Fruit fly (Drosophila melanogaster) whole organism, embryonic: Measurements from ENCODE around the gene Pex7.
A peak's percentile ranks its signal among the peaks of the same experiment; 100 is the strongest.

Source experiments
- Asciz ChIP-seq: fragments of 200-800 bp; sonication (Bioruptor generic); optimal IDR thresholded peaks from 2 replicates; lab custom pipeline; 2017; ENCODE audit warnings: missing biosample characterization, mild to moderate bottlenecking, missing genetic modification characterization, missing genetic modification reagents
- Awh ChIP-seq: fragments of 200-800 bp; sonication (Bioruptor generic); IDR thresholded peaks from 2 replicates; pipeline ENCODE4, ENCODE4 v1.3.6; 2022; ENCODE audit warnings: missing biosample characterization, missing genetic modification characterization
- Bdp1 ChIP-seq: fragments of 200-800 bp; sonication (Bioruptor generic); optimal IDR thresholded peaks from 3 replicates; lab custom pipeline; 2016; ENCODE audit warnings: missing biosample characterization, missing genetic modification characterization
- Bgb ChIP-seq: fragments of 200-800 bp; sonication (Bioruptor generic); IDR thresholded peaks from 2 replicates; pipeline ENCODE4 v1.3.6; 2022; ENCODE audit warnings: missing biosample characterization, missing genetic modification characterization; ENCODE audit not compliant: partially characterized antibody
- CG12104 ChIP-seq: fragments of 200-800 bp; sonication (Bioruptor generic); optimal IDR thresholded peaks from 3 replicates; lab custom pipeline; 2016; ENCODE audit warnings: missing biosample characterization, missing genetic modification characterization
- CG12219 ChIP-seq: fragments of 200-800 bp; sonication (Bioruptor generic); optimal IDR thresholded peaks from 3 replicates; lab custom pipeline; 2018; ENCODE audit warnings: missing biosample characterization, mild to moderate bottlenecking, missing genetic modification characterization
- CG12942 ChIP-seq: fragments of 200-800 bp; sonication (Bioruptor generic); optimal IDR thresholded peaks from 3 replicates; lab custom pipeline; 2016; ENCODE audit warnings: missing biosample characterization, missing genetic modification characterization
- CG13424 ChIP-seq: fragments of 200-800 bp; sonication (Bioruptor generic); optimal IDR thresholded peaks from 2 replicates; lab custom pipeline; 2019; ENCODE audit warnings: missing biosample characterization, mild to moderate bottlenecking, missing genetic modification characterization, moderate library complexity
- CG14860 ChIP-seq: fragments of 200-800 bp; sonication (Bioruptor generic); IDR thresholded peaks from 3 replicates; pipeline ENCODE4 v1.3.6; 2022; ENCODE audit warnings: missing biosample characterization, missing genetic modification characterization; ENCODE audit not compliant: partially characterized antibody
- CG14965 ChIP-seq: fragments of 200-800 bp; sonication (Bioruptor generic); optimal IDR thresholded peaks from 2 replicates; lab custom pipeline; 2016; ENCODE audit warnings: missing biosample characterization, missing genetic modification characterization, borderline replicate concordance
- CG15073 ChIP-seq: fragments of 200-800 bp; sonication (Bioruptor generic); optimal IDR thresholded peaks from 2 replicates; lab custom pipeline; 2016; ENCODE audit warnings: missing biosample characterization, missing genetic modification characterization
- CG1647 ChIP-seq: fragments of 200-800 bp; sonication (Bioruptor generic); optimal IDR thresholded peaks from 3 replicates; lab custom pipeline; 2016; ENCODE audit warnings: missing biosample characterization, missing genetic modification characterization
- CG17328 ChIP-seq: fragments of 200-800 bp; sonication (Bioruptor generic); IDR thresholded peaks from 2 replicates; pipeline ENCODE4 v1.3.6; 2022; ENCODE audit warnings: missing biosample characterization, missing genetic modification characterization
- CG17385 ChIP-seq: fragments of 200-800 bp; sonication (Bioruptor generic); optimal IDR thresholded peaks from 3 replicates; lab custom pipeline; 2018; ENCODE audit warnings: missing biosample characterization, mild to moderate bottlenecking, missing genetic modification characterization
- CG17568 ChIP-seq: fragments of 200-800 bp; sonication (Bioruptor generic); optimal IDR thresholded peaks from 2 replicates; lab custom pipeline; 2018; ENCODE audit warnings: missing biosample characterization, mild to moderate bottlenecking, missing genetic modification characterization, moderate library complexity
- CG32532 ChIP-seq: fragments of 200-800 bp; sonication (Bioruptor generic); IDR thresholded peaks from 2 replicates; pipeline ENCODE4 v1.3.6; 2022; ENCODE audit warnings: missing biosample characterization, missing genetic modification characterization
- CG3838 ChIP-seq: fragments of 200-800 bp; sonication (Bioruptor generic); optimal IDR thresholded peaks from 3 replicates; lab custom pipeline; 2016; ENCODE audit warnings: missing biosample characterization, missing genetic modification characterization
- CG4617 ChIP-seq: fragments of 200-800 bp; sonication (Bioruptor generic); optimal IDR thresholded peaks from 3 replicates; lab custom pipeline; 2016; ENCODE audit warnings: missing biosample characterization, missing genetic modification characterization, borderline replicate concordance
- CG7357 ChIP-seq: fragments of 200-800 bp; sonication (Bioruptor generic); IDR thresholded peaks from 3 replicates; pipeline ENCODE4 v1.3.6; 2022; ENCODE audit warnings: missing biosample characterization, missing genetic modification characterization
- CG7839 ChIP-seq: fragments of 200-800 bp; sonication (Bioruptor generic); optimal IDR thresholded peaks from 3 replicates; lab custom pipeline; 2018; ENCODE audit warnings: missing biosample characterization, mild to moderate bottlenecking, missing genetic modification characterization, moderate library complexity
- CG7928 ChIP-seq: fragments of 200-800 bp; sonication (Bioruptor generic); optimal IDR thresholded peaks from 2 replicates; lab custom pipeline; 2017; ENCODE audit warnings: missing biosample characterization, mild to moderate bottlenecking, missing genetic modification characterization
- Dbx ChIP-seq: fragments of 200-800 bp; sonication (Bioruptor generic); IDR thresholded peaks from 3 replicates; pipeline ENCODE4 v1.3.6; 2022; ENCODE audit warnings: missing biosample characterization, missing genetic modification characterization
- Dll ChIP-seq: fragments of 200-800 bp; sonication (Bioruptor generic); IDR thresholded peaks from 4 replicates; pipeline ENCODE4 v1.3.6; 2022; ENCODE audit warnings: missing biosample characterization, missing genetic modification characterization; ENCODE audit not compliant: partially characterized antibody
- Doc3 ChIP-seq: fragments of 200-800 bp; sonication (Bioruptor generic); IDR thresholded peaks from 3 replicates; pipeline ENCODE4 v1.3.6; 2022; ENCODE audit warnings: missing biosample characterization, missing genetic modification characterization; ENCODE audit not compliant: partially characterized antibody
- ERR ChIP-seq: fragments of 200-800 bp; sonication (Bioruptor generic); optimal IDR thresholded peaks from 2 replicates; lab custom pipeline; 2016; ENCODE audit warnings: missing biosample characterization, missing genetic modification characterization
- Eip74EF ChIP-seq, 2 experiments: fragments of 200-800 bp in 1 of 2; fragments of >200 bp in 1 of 2; sonication (Bioruptor generic) in 1 of 2; optimal IDR thresholded peaks; 2 replicates each; lab custom pipeline; 2017 to 2019; ENCODE audit warnings: missing biosample characterization in 2 of 2, missing genetic modification characterization in 2 of 2, mild to moderate bottlenecking in 1 of 2, moderate library complexity in 1 of 2
- Hand ChIP-seq: fragments of 200-800 bp; sonication (Bioruptor generic); optimal IDR thresholded peaks from 2 replicates; lab custom pipeline; 2017; ENCODE audit warnings: mild to moderate bottlenecking, missing biosample characterization, missing genetic modification reagents, missing genetic modification characterization
- Lim3 ChIP-seq: fragments of 200-800 bp; sonication (Bioruptor generic); IDR thresholded peaks from 2 replicates; pipeline ENCODE4 v1.3.6; 2022; ENCODE audit warnings: missing biosample characterization, missing genetic modification characterization
- Mrtf ChIP-seq: fragments of 200-800 bp; sonication (Bioruptor generic); IDR thresholded peaks from 3 replicates; pipeline ENCODE4 v1.3.6; 2022; ENCODE audit warnings: missing biosample characterization, missing genetic modification characterization
- Neu2 ChIP-seq: fragments of 200-800 bp; sonication (Bioruptor generic); optimal IDR thresholded peaks from 3 replicates; lab custom pipeline; 2016; ENCODE audit warnings: missing biosample characterization, missing genetic modification characterization, borderline replicate concordance
- Opbp ChIP-seq: fragments of 200-800 bp; sonication (Bioruptor generic); IDR thresholded peaks from 3 replicates; pipeline ENCODE4 v1.3.6; 2022; ENCODE audit warnings: missing biosample characterization, missing genetic modification characterization; ENCODE audit not compliant: partially characterized antibody
- Ravus ChIP-seq: fragments of 200-800 bp; sonication (Bioruptor generic); IDR thresholded peaks from 2 replicates; pipeline ENCODE4 v1.3.6; 2022; ENCODE audit warnings: missing biosample characterization, missing genetic modification characterization
- Spps ChIP-seq: fragments of 200-800 bp; sonication (Bioruptor generic); optimal IDR thresholded peaks from 2 replicates; lab custom pipeline; 2018; ENCODE audit warnings: missing biosample characterization, mild to moderate bottlenecking, missing genetic modification characterization
- abd-A ChIP-seq: fragments of 200-800 bp; sonication (Bioruptor generic); optimal IDR thresholded peaks from 3 replicates; lab custom pipeline; 2019; ENCODE audit warnings: missing biosample characterization, mild to moderate bottlenecking, missing genetic modification characterization, moderate library complexity
- caup ChIP-seq: fragments of 200-800 bp; sonication (Bioruptor generic); optimal IDR thresholded peaks from 3 replicates; lab custom pipeline; 2017; ENCODE audit warnings: missing biosample characterization, mild to moderate bottlenecking, missing genetic modification characterization, moderate library complexity; ENCODE audit not compliant: severe bottlenecking
- chinmo ChIP-seq: fragments of 200-800 bp; sonication (Bioruptor generic); IDR thresholded peaks from 4 replicates; pipeline ENCODE4 v1.3.6; 2022; ENCODE audit warnings: missing biosample characterization, missing genetic modification characterization; ENCODE audit not compliant: partially characterized antibody
- dpn ChIP-seq, 2 experiments: fragments of 200-800 bp; sonication (Bioruptor generic); optimal IDR thresholded peaks; 3 replicates each; lab custom pipeline; 2016; ENCODE audit warnings: missing biosample characterization in 2 of 2, missing genetic modification characterization in 2 of 2
- fd96Cb ChIP-seq: fragments of 200-800 bp; sonication (Bioruptor generic); optimal IDR thresholded peaks from 2 replicates; lab custom pipeline; 2018; ENCODE audit warnings: missing biosample characterization, mild to moderate bottlenecking, missing genetic modification characterization, moderate library complexity
- gsb ChIP-seq: fragments of 200-800 bp; sonication (Bioruptor generic); IDR thresholded peaks from 2 replicates; pipeline ENCODE4 v1.3.6; 2022; ENCODE audit warnings: missing biosample characterization, missing genetic modification characterization
- kah ChIP-seq: fragments of 200-800 bp; sonication (Bioruptor generic); optimal IDR thresholded peaks from 2 replicates; lab custom pipeline; 2018; ENCODE audit warnings: missing biosample characterization, mild to moderate bottlenecking, missing genetic modification characterization
- lab ChIP-seq: fragments of 200-800 bp; sonication (Bioruptor generic); optimal IDR thresholded peaks from 3 replicates; lab custom pipeline; 2017; ENCODE audit warnings: missing biosample characterization, missing genetic modification characterization, mild to moderate bottlenecking, moderate library complexity, missing genetic modification reagents
- lilli ChIP-seq: fragments of 200-800 bp; sonication (Bioruptor generic); optimal IDR thresholded peaks from 3 replicates; lab custom pipeline; 2016; ENCODE audit warnings: missing biosample characterization, missing genetic modification characterization
- nau ChIP-seq: fragments of 200-800 bp; sonication (Bioruptor generic); optimal IDR thresholded peaks from 3 replicates; lab custom pipeline; 2017; ENCODE audit warnings: missing biosample characterization, mild to moderate bottlenecking, missing genetic modification characterization, missing genetic modification reagents
- nerfin-1 ChIP-seq: fragments of 200-800 bp; sonication (Bioruptor generic); optimal IDR thresholded peaks from 3 replicates; lab custom pipeline; 2019; ENCODE audit warnings: missing biosample characterization, mild to moderate bottlenecking, missing genetic modification characterization, moderate library complexity
- pfk ChIP-seq: fragments of 200-800 bp; sonication (Bioruptor generic); optimal IDR thresholded peaks from 2 replicates; lab custom pipeline; 2018; ENCODE audit warnings: missing biosample characterization, mild to moderate bottlenecking, missing genetic modification characterization, moderate library complexity
- phol ChIP-seq: fragments of 200-800 bp; sonication (Bioruptor generic); optimal IDR thresholded peaks from 3 replicates; lab custom pipeline; 2018; ENCODE audit warnings: missing biosample characterization, mild to moderate bottlenecking, missing genetic modification characterization, moderate library complexity
- run ChIP-seq: fragments of 200-800 bp; sonication (Bioruptor generic); optimal IDR thresholded peaks from 3 replicates; lab custom pipeline; 2018; ENCODE audit warnings: missing biosample characterization, mild to moderate bottlenecking, missing genetic modification characterization
- slp2 ChIP-seq: fragments of 200-800 bp; sonication (Bioruptor generic); optimal IDR thresholded peaks from 2 replicates; lab custom pipeline; 2016; ENCODE audit warnings: missing biosample characterization, missing genetic modification characterization
- tgo ChIP-seq: fragments of 200-800 bp; sonication (Bioruptor generic); IDR thresholded peaks from 3 replicates; pipeline ENCODE4 v1.3.6; 2022; ENCODE audit warnings: missing biosample characterization, missing genetic modification characterization

Gene Pex7

DNA sequence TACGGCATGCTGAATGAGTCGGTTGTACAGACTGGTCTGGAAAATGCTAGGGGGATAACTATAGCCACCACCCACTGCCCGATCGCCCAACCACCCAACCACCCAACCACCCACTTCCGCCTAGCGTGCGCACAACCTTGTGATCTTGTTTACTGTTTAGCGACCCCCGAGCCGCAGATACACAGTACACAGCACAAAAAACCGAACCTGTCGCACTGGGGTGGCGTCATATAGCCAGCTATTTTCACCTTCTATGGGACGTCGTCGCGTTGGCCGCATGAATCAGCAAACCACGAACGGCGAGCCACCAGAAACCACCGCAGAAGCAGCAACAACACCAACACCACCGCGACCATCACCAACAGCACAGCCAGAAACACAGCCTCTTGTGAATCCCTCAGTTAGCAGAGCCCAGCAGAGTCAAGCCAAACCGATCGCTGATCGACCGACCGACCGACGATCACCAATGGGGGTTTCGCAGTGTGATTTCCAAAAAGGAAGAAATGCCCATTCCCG, 28.1 kb downstream of the Pex7 start (continued):
- no peak for TF ChIP-seq caup (GFP tag; lab: Kevin White, UChicago)
- TF ChIP-seq gsb (GFP tag; lab: Robert Waterston, UW), result no peak
- TF ChIP-seq Spps (tag; lab: Kevin White, UChicago), result no peak
- no peak for TF ChIP-seq kah (GFP tag; lab: Kevin White, UChicago)
- no peak for TF ChIP-seq Ravus
- no peak for TF ChIP-seq CG13424 (tag; lab: Kevin White, UChicago)
- TF ChIP-seq lab (GFP tag; lab: Kevin White, UChicago), result no peak
- TF ChIP-seq CG4617, result no peak
- TF ChIP-seq run, result no peak
- TF ChIP-seq Bdp1, result no peak
- no peak for TF ChIP-seq CG1647
- TF ChIP-seq nerfin-1 (tag; lab: Kevin White, UChicago), result no peak
- TF ChIP-seq dpn (GFP tag; optimal IDR thresholded peaks at IDR 0.05; lab: Kevin White, UChicago), result no peak
- TF ChIP-seq CG7928, result no peak
- no peak for TF ChIP-seq abd-A
- TF ChIP-seq CG17568 (GFP tag; lab: Kevin White, UChicago), result no peak
- TF ChIP-seq Dll (GFP tag; lab: Robert Waterston, UW), result no peak
- TF ChIP-seq Opbp (GFP tag; lab: Robert Waterston, UW), result 0 out of 3 replicates have a peak, but pooled peaks have one; percentile 7
- no peak for TF ChIP-seq phol (tag; lab: Kevin White, UChicago)
- TF ChIP-seq Doc3 (GFP tag; lab: Robert Waterston, UW), result no peak
- TF ChIP-seq CG32532 (GFP tag; lab: Robert Waterston, UW), result 0 out of 2 replicates have a peak, but pooled peaks have one; percentile 7
- no peak for TF ChIP-seq CG14965 (GFP tag; lab: Kevin White, UChicago)
- no peak for TF ChIP-seq Neu2 (GFP tag; lab: Kevin White, UChicago)
- TF ChIP-seq slp2 (GFP tag; lab: Kevin White, UChicago), result no peak
- no peak for TF ChIP-seq CG17385 (GFP tag; lab: Kevin White, UChicago)
- TF ChIP-seq CG12104, result no peak
- no peak for TF ChIP-seq CG7357 (GFP tag; lab: Robert Waterston, UW)
- no peak for TF ChIP-seq CG12219 (GFP tag; lab: Kevin White, UChicago)
- peak; percentile 10; the same call in 1 of the 2 replicates for TF ChIP-seq Awh (GFP tag; lab: Robert Waterston, UW)
- TF ChIP-seq tgo, result 0 out of 3 replicates have a peak, but pooled peaks have one; percentile 14
- no peak for TF ChIP-seq Asciz
- no peak for TF ChIP-seq pfk (GFP tag; lab: Kevin White, UChicago)
- TF ChIP-seq fd96Cb (tag; lab: Kevin White, UChicago), result no peak
- TF ChIP-seq CG15073 (GFP tag; lab: Kevin White, UChicago), result no peak
- TF ChIP-seq CG14860 (GFP tag; lab: Robert Waterston, UW), result no peak
- no peak for TF ChIP-seq Lim3 (GFP tag; lab: Robert Waterston, UW)
- TF ChIP-seq CG17328, result no peak
- peak; percentile 26 for TF ChIP-seq Hand (GFP tag; lab: Kevin White, UChicago)
- TF ChIP-seq Bgb, result no peak
- no peak for TF ChIP-seq CG12942
- no peak for TF ChIP-seq CG7839 (tag; lab: Kevin White, UChicago)
- no peak for TF ChIP-seq Mrtf (GFP tag; lab: Robert Waterston, UW)
- TF ChIP-seq Dbx (GFP tag; lab: Robert Waterston, UW), result 0 out of 3 replicates have a peak, but pooled peaks have one; percentile 5
- TF ChIP-seq chinmo (GFP tag; lab: Robert Waterston, UW), result no peak
- no peak for TF ChIP-seq nau (GFP tag; lab: Kevin White, UChicago)
- peak; percentile 21 for TF ChIP-seq ERR (GFP tag; lab: Kevin White, UChicago)
- no peak for TF ChIP-seq lilli (GFP tag; lab: Kevin White, UChicago)
- TF ChIP-seq CG3838, result no peak
- TF ChIP-seq Eip74EF (GFP tag; optimal IDR thresholded peaks at IDR 0.05; lab: Kevin White, UChicago), result peak in 1 of 2 experiments; percentile 19
